Worm (Caenorhabditis elegans): Measurements from ENCODE around the gene qua-1.

ce11 chrII:8169283-8169682 lies 29.3 kb upstream of the qua-1 start, which contains the start of gene T05C12.15:
- TF ChIP-seq hlh-1 (tag; optimal IDR thresholded peaks at IDR 0.05) (no peak), unc-39 (tag; optimal IDR thresholded peaks at IDR 0.05) (no peak)
